Worm (Caenorhabditis elegans): ENCODE data around the gene nspd-5.

Gene nspd-5

ce11 chrII:4851594-4852106 is 8.5 kb downstream of the nspd-5 start, which contains the start of gene dnj-9 (continued):
- TF ChIP-seq nhr-120 (GFP tag; IDR thresholded peaks at IDR 0.05) = no peak
- peak; percentile 53 for TF ChIP-seq somi-1 (GFP tag; optimal IDR thresholded peaks at IDR 0.05)
- no peak for TF ChIP-seq fkh-3 (tag; optimal IDR thresholded peaks at IDR 0.05)
- TF ChIP-seq F33H1.4 (GFP tag; IDR thresholded peaks at IDR 0.05) = peak; percentile 84
- peak; percentile 91 for TF ChIP-seq C06A6.2 (GFP tag; conservative IDR thresholded peaks at IDR 0.05)
- TF ChIP-seq aptf-2 (GFP tag; conservative IDR thresholded peaks at IDR 0.05) = no peak
- peak; percentile 81 for TF ChIP-seq D2030.7 (GFP tag; IDR thresholded peaks at IDR 0.05)
- TF ChIP-seq F49E8.2 (tag; optimal IDR thresholded peaks at IDR 0.05; ENCODE audit: insufficient read depth) = peak; percentile 71
- TF ChIP-seq ceh-79 (tag; optimal IDR thresholded peaks at IDR 0.05) = no peak
- TF ChIP-seq lsl-1 (GFP tag; optimal IDR thresholded peaks at IDR 0.05) = peak; percentile 82
- TF ChIP-seq repo-1 (tag; optimal IDR thresholded peaks at IDR 0.05) = peak; percentile 94
- TF ChIP-seq hmg-1.2 (GFP tag; IDR thresholded peaks at IDR 0.05) = peak; percentile 73
- TF ChIP-seq B0035.1 (tag; optimal IDR thresholded peaks at IDR 0.05) = peak; percentile 78
- TF ChIP-seq unc-62 (GFP tag; optimal IDR thresholded peaks at IDR 0.05) = no peak
- TF ChIP-seq F57C9.4 (tag; optimal IDR thresholded peaks at IDR 0.05) = no peak
- peak; percentile 6 for TF ChIP-seq mel-28 (tag; optimal IDR thresholded peaks at IDR 0.05; ENCODE audit: borderline replicate concordance)
- TF ChIP-seq F37B4.10 (GFP tag; IDR thresholded peaks at IDR 0.05) = no peak
- TF ChIP-seq gei-17 (GFP tag; optimal IDR thresholded peaks at IDR 0.05) = peak; percentile 87
- TF ChIP-seq aptf-3 (GFP tag; IDR thresholded peaks at IDR 0.05) = no peak
- TF ChIP-seq rec-8 (tag; optimal IDR thresholded peaks at IDR 0.05) = peak in 1 of 2 experiments; percentile 21
- peak; percentile 99 for TF ChIP-seq lin-54 (GFP tag; optimal IDR thresholded peaks at IDR 0.05)
- TF ChIP-seq nfya-2 (GFP tag; IDR thresholded peaks at IDR 0.05) = no peak
- TF ChIP-seq sptf-2 (GFP tag; optimal IDR thresholded peaks at IDR 0.05) = no peak
- TF ChIP-seq nhr-27 (tag; optimal IDR thresholded peaks at IDR 0.05) = peak; percentile 41
- TF ChIP-seq F23B12.7 (tag; optimal IDR thresholded peaks at IDR 0.05; ENCODE audit: insufficient read depth) = peak; percentile 92
- TF ChIP-seq let-607 (tag; optimal IDR thresholded peaks at IDR 0.05) = peak; percentile 41 to 82
- TF ChIP-seq ztf-25 (GFP tag; IDR thresholded peaks at IDR 0.05) = 0 out of 2 replicates have a peak, but pooled peaks have one; percentile 41
- TF ChIP-seq F57A8.1 (GFP tag; optimal IDR thresholded peaks at IDR 0.05) = peak; percentile 35
- TF ChIP-seq nfya-1 (tag; optimal IDR thresholded peaks at IDR 0.05; ENCODE audit: borderline replicate concordance, insufficient read depth) = no peak
- peak; percentile 28 for TF ChIP-seq snpc-1.1 (tag; optimal IDR thresholded peaks at IDR 0.05; ENCODE audit: insufficient read depth)
- peak; percentile 78 for TF ChIP-seq lir-1 (GFP tag; conservative IDR thresholded peaks at IDR 0.05)

ce11 chrII:4849885-4850284 is 10.3 kb downstream of the nspd-5 start, which contains the start of gene T23B7.3:
TSS of gene T23B7.3 (plus strand) at chrII:4850185.
- no peak for TF ChIP-seq T26A5.8 (tag; optimal IDR thresholded peaks at IDR 0.05)
- no peak for TF ChIP-seq Y56A3A.18 (GFP tag; IDR thresholded peaks at IDR 0.05)
- no peak for TF ChIP-seq lin-35 (GFP tag; optimal IDR thresholded peaks at IDR 0.05)
- TF ChIP-seq lag-1 (GFP tag; IDR thresholded peaks at IDR 0.05) = no peak
- TF ChIP-seq D2030.7 (GFP tag; IDR thresholded peaks at IDR 0.05) = no peak
- no peak for TF ChIP-seq ztf-28 (GFP tag; IDR thresholded peaks at IDR 0.05)
- TF ChIP-seq athp-1 (tag; optimal IDR thresholded peaks at IDR 0.05) = no peak
- TF ChIP-seq mxl-1 (tag; optimal IDR thresholded peaks at IDR 0.05) = no peak
- no peak for TF ChIP-seq hlh-26 (GFP tag; conservative IDR thresholded peaks at IDR 0.05)
- no peak for TF ChIP-seq Y79H2A.3 (GFP tag; conservative IDR thresholded peaks at IDR 0.05)
- no peak for TF ChIP-seq hmg-1.2 (GFP tag; IDR thresholded peaks at IDR 0.05)
- no peak for TF ChIP-seq nfya-1 (tag; optimal IDR thresholded peaks at IDR 0.05; ENCODE audit: borderline replicate concordance, insufficient read depth)
- no peak for TF ChIP-seq snpc-4 (GFP tag; optimal IDR thresholded peaks at IDR 0.05)
- TF ChIP-seq snpc-4 (tag; optimal IDR thresholded peaks at IDR 0.05) = no peak
- TF ChIP-seq F55B11.4 (tag; optimal IDR thresholded peaks at IDR 0.05; ENCODE audit: borderline replicate concordance, insufficient read depth) = no peak
- TF ChIP-seq egl-18 (GFP tag; IDR thresholded peaks at IDR 0.05) = no peak
- TF ChIP-seq aptf-2 (GFP tag; conservative IDR thresholded peaks at IDR 0.05) = no peak
- no peak for TF ChIP-seq madf-8 (GFP tag; conservative IDR thresholded peaks at IDR 0.05)
- TF ChIP-seq snpc-3.4 (tag; optimal IDR thresholded peaks at IDR 0.05) = no peak
- TF ChIP-seq Y95B8A.8 (GFP tag; IDR thresholded peaks at IDR 0.05) = no peak
